Fruit fly (Drosophila melanogaster) whole organism, prepupa: ENCODE results near the gene CG6873.

Source experiments
- Blimp-1 ChIP-seq: fragments of 200-800 bp; sonication (Bioruptor generic); optimal IDR thresholded peaks from 3 replicates; lab custom pipeline; 2017; ENCODE audit warnings: missing biosample characterization, missing genetic modification characterization, mild to moderate bottlenecking, moderate library complexity, missing genetic modification reagents
- CG10631 ChIP-seq: fragments of 200-800 bp; sonication (Bioruptor generic); optimal IDR thresholded peaks from 2 replicates; lab custom pipeline; 2016; ENCODE audit warnings: missing biosample characterization, missing genetic modification characterization
- CG11294 ChIP-seq: fragments of 200-800 bp; sonication (Bioruptor generic); IDR thresholded peaks from 2 replicates; pipeline ENCODE4 v1.3.6; 2022; ENCODE audit warnings: missing biosample characterization, missing genetic modification characterization
- CG15336 ChIP-seq: fragments of 200-800 bp; sonication (Bioruptor generic); IDR thresholded peaks from 2 replicates; pipeline ENCODE4 v1.3.6; 2022; ENCODE audit warnings: missing biosample characterization, missing genetic modification characterization
- CG31627 ChIP-seq: fragments of 200-800 bp; sonication (Bioruptor generic); optimal IDR thresholded peaks from 3 replicates; lab custom pipeline; 2016; ENCODE audit warnings: missing biosample characterization, missing genetic modification characterization
- CG6808 ChIP-seq: fragments of 200-800 bp; sonication (Bioruptor generic); optimal IDR thresholded peaks from 3 replicates; lab custom pipeline; 2017; ENCODE audit warnings: missing biosample characterization, missing genetic modification characterization, mild to moderate bottlenecking, moderate library complexity, missing genetic modification reagents
- CG6854 ChIP-seq: fragments of 200-800 bp; sonication (Bioruptor generic); optimal IDR thresholded peaks from 2 replicates; lab custom pipeline; 2017; ENCODE audit warnings: missing biosample characterization, mild to moderate bottlenecking, missing genetic modification characterization
- CG8119 ChIP-seq: fragments of 200-800 bp; sonication (Bioruptor generic); IDR thresholded peaks from 3 replicates; pipeline ENCODE4 v1.3.6; 2022; ENCODE audit warnings: missing biosample characterization, missing genetic modification characterization
- CG8319 ChIP-seq: fragments of 200-800 bp; sonication (Bioruptor generic); optimal IDR thresholded peaks from 3 replicates; lab custom pipeline; 2016; ENCODE audit warnings: missing biosample characterization, missing genetic modification characterization
- Eip78C ChIP-seq: fragments of 200-800 bp; sonication (Bioruptor generic); peaks from one replicate; lab custom pipeline; 2016; ENCODE audit warnings: missing biosample characterization, missing genetic modification characterization
- Ets21C ChIP-seq: fragments of 200-800 bp; sonication (Bioruptor generic); optimal IDR thresholded peaks from 3 replicates; lab custom pipeline; 2016; ENCODE audit warnings: missing biosample characterization, missing genetic modification characterization
- Gug ChIP-seq: fragments of 200-800 bp; sonication (Bioruptor generic); IDR thresholded peaks from 2 replicates; pipeline ENCODE4 v1.3.6; 2022; ENCODE audit warnings: missing biosample characterization, missing genetic modification characterization
- Lpt ChIP-seq: fragments of 200-800 bp; sonication (Bioruptor generic); optimal IDR thresholded peaks from 3 replicates; lab custom pipeline; 2016; ENCODE audit warnings: missing biosample characterization, missing genetic modification characterization
- Met ChIP-seq: fragments of 200-800 bp; sonication (Bioruptor generic); optimal IDR thresholded peaks from 3 replicates; lab custom pipeline; 2016; ENCODE audit warnings: missing biosample characterization, missing genetic modification characterization
- Smox ChIP-seq: fragments of 200-800 bp; sonication (Bioruptor generic); optimal IDR thresholded peaks from 3 replicates; lab custom pipeline; 2016; ENCODE audit warnings: missing biosample characterization, missing genetic modification characterization
- Sox14 ChIP-seq: fragments of 200-800 bp; sonication (Bioruptor generic); optimal IDR thresholded peaks from 3 replicates; lab custom pipeline; 2016; ENCODE audit warnings: missing biosample characterization, missing genetic modification characterization
- Sox15 ChIP-seq: fragments of 200-800 bp; sonication (Bioruptor generic); optimal IDR thresholded peaks from 3 replicates; lab custom pipeline; 2016; ENCODE audit warnings: missing biosample characterization, missing genetic modification characterization
- achi ChIP-seq: fragments of 200-800 bp; sonication (Bioruptor generic); optimal IDR thresholded peaks from 3 replicates; lab custom pipeline; 2016; ENCODE audit warnings: missing biosample characterization, missing genetic modification characterization
- acj6 ChIP-seq: fragments of 200-800 bp; sonication (Bioruptor generic); optimal IDR thresholded peaks from 3 replicates; lab custom pipeline; 2016; ENCODE audit warnings: missing biosample characterization, missing genetic modification characterization
- cyc ChIP-seq: fragments of 200-800 bp; sonication (Bioruptor generic); optimal IDR thresholded peaks from 3 replicates; lab custom pipeline; 2016; ENCODE audit warnings: missing biosample characterization, missing genetic modification characterization
- dac ChIP-seq: fragments of 200-800 bp; sonication (Bioruptor generic); optimal IDR thresholded peaks from 2 replicates; lab custom pipeline; 2017; ENCODE audit warnings: missing biosample characterization, mild to moderate bottlenecking, missing genetic modification characterization
- eg ChIP-seq: fragments of 200-800 bp; sonication (Bioruptor generic); IDR thresholded peaks from 3 replicates; pipeline ENCODE4 v1.3.6; 2022; ENCODE audit warnings: missing biosample characterization, missing genetic modification characterization
- esn ChIP-seq: fragments of 200-800 bp; sonication (Bioruptor generic); optimal IDR thresholded peaks from 2 replicates; lab custom pipeline; 2016; ENCODE audit warnings: missing biosample characterization, mild to moderate bottlenecking, missing genetic modification characterization, moderate library complexity
- fkh ChIP-seq: fragments of 200-800 bp; sonication (Bioruptor generic); optimal IDR thresholded peaks from 3 replicates; lab custom pipeline; 2017; ENCODE audit warnings: missing biosample characterization, mild to moderate bottlenecking, missing genetic modification characterization, moderate library complexity
- pdm3 ChIP-seq: fragments of 200-800 bp; sonication (Bioruptor generic); optimal IDR thresholded peaks from 3 replicates; lab custom pipeline; 2016; ENCODE audit warnings: missing biosample characterization, missing genetic modification characterization
- ss ChIP-seq, 2 experiments: fragments of 200-800 bp; sonication (Bioruptor generic); optimal IDR thresholded peaks; 2 replicates in 1 of 2; 3 replicates in 1 of 2; lab custom pipeline; 2017 to 2018; ENCODE audit warnings: mild to moderate bottlenecking in 2 of 2, missing biosample characterization in 2 of 2, missing genetic modification characterization in 2 of 2, moderate library complexity in 1 of 2
- svp ChIP-seq: fragments of 200-800 bp; sonication (Bioruptor generic); peaks from one replicate; lab custom pipeline; 2016; ENCODE audit warnings: missing biosample characterization, missing genetic modification characterization
- topi ChIP-seq: fragments of 200-800 bp; sonication (Bioruptor generic); optimal IDR thresholded peaks from 3 replicates; lab custom pipeline; 2016; ENCODE audit warnings: missing biosample characterization, missing genetic modification characterization
- vri ChIP-seq: fragments of 200-800 bp; sonication (Bioruptor generic); optimal IDR thresholded peaks from 3 replicates; lab custom pipeline; 2016; ENCODE audit warnings: missing biosample characterization, mild to moderate bottlenecking, missing genetic modification characterization

The CG6873 gene

dm6 chrX:18739795-18740194 is at the start of gene CG6873:
Gene CG6873 (minus strand): TSS chrX:18739895.
- TF ChIP-seq esn (GFP tag; lab: Kevin White, UChicago) = no peak
- no peak for TF ChIP-seq Lpt (GFP tag; lab: Kevin White, UChicago)
- TF ChIP-seq Sox15 (GFP tag; lab: Kevin White, UChicago) = no peak
- no peak for TF ChIP-seq acj6 (GFP tag; lab: Kevin White, UChicago)
- no peak for TF ChIP-seq achi

- peak; percentile 21 for TF ChIP-seq CG6854 (GFP tag; lab: Kevin White, UChicago)
- no peak for TF ChIP-seq Gug (GFP tag; lab: Robert Waterston, UW)
- TF ChIP-seq vri = peak; percentile 63
- peak; percentile 58 for TF ChIP-seq fkh
- TF ChIP-seq Smox (GFP tag; lab: Kevin White, UChicago) = no peak
- TF ChIP-seq CG8119 (GFP tag; lab: Robert Waterston, UW) = 0 out of 3 replicates have a peak, but pooled peaks have one; percentile 20
- no peak for TF ChIP-seq CG11294 (GFP tag; lab: Robert Waterston, UW)
- no peak for TF ChIP-seq cyc
- TF ChIP-seq Eip78C (GFP tag; lab: Kevin White, UChicago) = peak; percentile 34
- TF ChIP-seq CG10631 = no peak
- peak; percentile 86 for TF ChIP-seq svp (GFP tag; lab: Kevin White, UChicago)
- peak; percentile 33 for TF ChIP-seq Sox14
These were observed 48.5 kb upstream of the CG6873 start, which contains the start of the genes CG6961 and S6KL for dm6 chrX:18788143-18788745. Gene CG6961 (minus strand): TSS chrX:18788210. Gene S6KL (plus strand): TSS chrX:18788464.

DNA sequence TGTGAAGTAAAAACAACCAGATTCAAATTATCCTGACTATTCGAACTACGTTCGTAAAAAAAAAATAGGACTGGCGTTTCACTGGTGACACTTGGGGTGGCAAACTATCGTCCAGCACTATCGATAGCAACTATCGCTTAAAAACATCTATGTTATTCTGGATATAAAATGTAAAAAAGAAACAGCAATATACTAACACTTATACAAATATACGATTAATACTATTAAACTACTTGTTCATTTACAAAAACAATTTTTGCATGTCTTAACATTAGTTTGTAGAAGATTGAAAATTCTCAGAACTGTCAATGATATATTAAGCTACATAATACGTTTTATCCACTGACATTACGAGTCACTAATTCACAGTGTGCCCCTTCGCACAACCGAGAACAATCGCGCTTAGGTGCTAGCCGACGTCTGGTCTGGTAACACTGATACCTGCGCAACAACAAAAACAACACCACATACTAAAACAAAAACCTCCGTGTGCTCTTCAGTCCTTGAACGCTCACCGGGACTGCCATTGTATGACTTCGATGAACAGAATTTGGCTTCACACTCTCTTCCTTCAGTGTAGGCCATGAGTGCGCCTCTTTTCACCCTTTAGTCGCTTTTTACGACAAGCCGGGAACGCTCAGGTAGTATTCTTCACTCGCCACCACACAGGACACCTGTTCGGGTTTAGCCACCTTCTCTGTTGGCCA is 43.9 kb upstream of the CG6873 start, which contains the start of gene CG18259:
Gene CG18259 (minus strand): TSS at position 78 of the 707 bp plus-strand sequence.
- TF ChIP-seq Sox14 (peak; percentile 32), svp (GFP tag; lab: Kevin White, UChicago) (peak; percentile 67), Eip78C (GFP tag; lab: Kevin White, UChicago) (peak; percentile 47), CG31627 (GFP tag; lab: Kevin White, UChicago) (peak; percentile 9), Ets21C (GFP tag; lab: Kevin White, UChicago) (no peak), pdm3 (peak; percentile 2), topi (GFP tag; lab: Kevin White, UChicago) (no peak), CG8319 (no peak)

DNA sequence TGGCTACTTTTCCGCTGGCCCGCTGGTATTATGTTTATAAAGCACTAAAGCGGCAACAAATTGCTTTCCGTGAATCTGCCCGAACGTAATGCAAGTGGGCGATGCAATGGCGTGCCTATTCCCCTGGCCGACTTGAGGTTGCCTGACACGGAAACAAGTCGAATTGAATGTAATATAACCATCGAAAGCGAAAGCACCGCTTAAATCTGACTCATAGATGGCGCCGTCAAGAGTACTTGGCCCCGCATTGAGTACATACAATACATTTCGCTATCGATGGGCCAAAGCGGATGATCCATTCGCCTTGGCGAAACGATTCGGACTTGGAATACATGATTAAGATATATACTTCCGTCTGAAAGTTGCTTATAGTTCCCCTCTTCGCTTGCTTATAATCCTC is 40.6 kb upstream of the CG6873 start:
- no peak for TF ChIP-seq dac (GFP tag; lab: Kevin White, UChicago)
- TF ChIP-seq Met (GFP tag; lab: Kevin White, UChicago) = no peak
- TF ChIP-seq Eip78C (GFP tag; lab: Kevin White, UChicago) = peak; percentile 33
- TF ChIP-seq topi (GFP tag; lab: Kevin White, UChicago) = no peak
- no peak for TF ChIP-seq CG15336 (GFP tag; lab: Robert Waterston, UW)
- TF ChIP-seq CG10631 = no peak
- TF ChIP-seq Blimp-1 (GFP tag; lab: Kevin White, UChicago) = peak; percentile 71
- TF ChIP-seq ss (GFP tag; optimal IDR thresholded peaks at IDR 0.05; lab: Kevin White, UChicago) = no peak

DNA sequence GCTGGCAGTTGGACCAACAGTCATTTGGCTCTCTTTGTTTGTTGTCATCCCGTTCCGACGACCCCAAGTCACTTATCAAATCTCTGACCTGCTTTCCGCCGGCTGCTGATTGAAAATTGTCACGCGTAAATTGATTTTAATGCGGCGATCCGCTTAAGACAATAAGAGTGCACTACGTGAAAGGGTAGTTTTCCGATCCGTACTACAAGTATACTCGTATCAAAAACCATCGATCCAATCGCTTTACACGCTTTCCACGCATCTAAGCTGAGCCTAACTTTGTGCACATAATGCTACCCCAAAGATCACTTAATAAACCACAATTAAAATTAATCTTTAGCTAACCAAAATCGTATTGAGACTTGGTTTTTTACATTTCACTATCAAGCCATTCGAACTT is 40.0 kb upstream of the CG6873 start:
- TF ChIP-seq svp (GFP tag; lab: Kevin White, UChicago) = peak; percentile 87
- no peak for TF ChIP-seq CG6808 (GFP tag; lab: Kevin White, UChicago)
- TF ChIP-seq eg (GFP tag; lab: Robert Waterston, UW) = no peak
